Fruit fly (Drosophila melanogaster) whole organism, prepupa: ENCODE measurements around the gene Ser.

Experiments
- Blimp-1 ChIP-seq: fragments of 200-800 bp; sonication (Bioruptor generic); optimal IDR thresholded peaks from 3 replicates; lab custom pipeline; 2017; ENCODE audit warnings: missing biosample characterization, missing genetic modification characterization, mild to moderate bottlenecking, moderate library complexity, missing genetic modification reagents
- CG10631 ChIP-seq: fragments of 200-800 bp; sonication (Bioruptor generic); optimal IDR thresholded peaks from 2 replicates; lab custom pipeline; 2016; ENCODE audit warnings: missing biosample characterization, missing genetic modification characterization
- CG10669 ChIP-seq: fragments of 200-800 bp; sonication (Bioruptor generic); optimal IDR thresholded peaks from 3 replicates; lab custom pipeline; 2018; ENCODE audit warnings: missing biosample characterization, mild to moderate bottlenecking, missing genetic modification characterization, moderate library complexity
- CG11762 ChIP-seq: fragments of 200-800 bp; sonication (Bioruptor generic); optimal IDR thresholded peaks from 3 replicates; lab custom pipeline; 2016; ENCODE audit warnings: missing biosample characterization, missing genetic modification characterization; ENCODE audit not compliant: insufficient read depth
- CG11902 ChIP-seq: fragments of 200-800 bp; sonication (Bioruptor generic); optimal IDR thresholded peaks from 3 replicates; lab custom pipeline; 2016; ENCODE audit warnings: missing biosample characterization, missing genetic modification characterization
- CG15336 ChIP-seq: fragments of 200-800 bp; sonication (Bioruptor generic); IDR thresholded peaks from 2 replicates; pipeline ENCODE4 v1.3.6; 2022; ENCODE audit warnings: missing biosample characterization, missing genetic modification characterization
- CG16779 ChIP-seq: fragments of 200-800 bp; sonication (Bioruptor generic); optimal IDR thresholded peaks from 3 replicates; lab custom pipeline; 2017; ENCODE audit warnings: missing biosample characterization, mild to moderate bottlenecking, missing genetic modification characterization
- CG31627 ChIP-seq: fragments of 200-800 bp; sonication (Bioruptor generic); optimal IDR thresholded peaks from 3 replicates; lab custom pipeline; 2016; ENCODE audit warnings: missing biosample characterization, missing genetic modification characterization
- CG32006 ChIP-seq: fragments of 200-800 bp; sonication (Bioruptor generic); optimal IDR thresholded peaks from 3 replicates; lab custom pipeline; 2017; ENCODE audit warnings: missing biosample characterization, mild to moderate bottlenecking, missing genetic modification characterization
- CG34406 ChIP-seq: fragments of 200-800 bp; sonication (Bioruptor generic); optimal IDR thresholded peaks from 3 replicates; lab custom pipeline; 2016; ENCODE audit warnings: missing biosample characterization, missing genetic modification characterization
- CG3919 ChIP-seq: fragments of 200-800 bp; sonication (Bioruptor generic); optimal IDR thresholded peaks from 3 replicates; lab custom pipeline; 2016; ENCODE audit warnings: missing biosample characterization, missing genetic modification characterization
- CG4318 ChIP-seq: fragments of 200-800 bp; sonication (Bioruptor generic); optimal IDR thresholded peaks from 3 replicates; lab custom pipeline; 2017; ENCODE audit warnings: missing biosample characterization, mild to moderate bottlenecking, missing genetic modification characterization
- CG6792 ChIP-seq: fragments of 200-800 bp; sonication (Bioruptor generic); optimal IDR thresholded peaks from 3 replicates; lab custom pipeline; 2016; ENCODE audit warnings: missing biosample characterization, missing genetic modification characterization
- CG6808 ChIP-seq: fragments of 200-800 bp; sonication (Bioruptor generic); optimal IDR thresholded peaks from 3 replicates; lab custom pipeline; 2017; ENCODE audit warnings: missing biosample characterization, missing genetic modification characterization, mild to moderate bottlenecking, moderate library complexity, missing genetic modification reagents
- CG6854 ChIP-seq: fragments of 200-800 bp; sonication (Bioruptor generic); optimal IDR thresholded peaks from 2 replicates; lab custom pipeline; 2017; ENCODE audit warnings: missing biosample characterization, mild to moderate bottlenecking, missing genetic modification characterization
- CG8119 ChIP-seq: fragments of 200-800 bp; sonication (Bioruptor generic); IDR thresholded peaks from 3 replicates; pipeline ENCODE4 v1.3.6; 2022; ENCODE audit warnings: missing biosample characterization, missing genetic modification characterization
- CG8319 ChIP-seq: fragments of 200-800 bp; sonication (Bioruptor generic); optimal IDR thresholded peaks from 3 replicates; lab custom pipeline; 2016; ENCODE audit warnings: missing biosample characterization, missing genetic modification characterization
- CG9139 ChIP-seq: fragments of 200-800 bp; sonication (Bioruptor generic); optimal IDR thresholded peaks from 3 replicates; lab custom pipeline; 2017; ENCODE audit warnings: missing biosample characterization, mild to moderate bottlenecking, missing genetic modification characterization
- Eip75B ChIP-seq: fragments of 200-800 bp; sonication (Bioruptor generic); optimal IDR thresholded peaks from 3 replicates; lab custom pipeline; 2016; ENCODE audit warnings: missing biosample characterization, missing genetic modification characterization
- Eip78C ChIP-seq: fragments of 200-800 bp; sonication (Bioruptor generic); peaks from one replicate; lab custom pipeline; 2016; ENCODE audit warnings: missing biosample characterization, missing genetic modification characterization
- Eip93F ChIP-seq: fragments of 200-800 bp; sonication (Bioruptor generic); optimal IDR thresholded peaks from 2 replicates; lab custom pipeline; 2016; ENCODE audit warnings: missing biosample characterization, mild to moderate bottlenecking, missing genetic modification characterization
- Ets21C ChIP-seq: fragments of 200-800 bp; sonication (Bioruptor generic); optimal IDR thresholded peaks from 3 replicates; lab custom pipeline; 2016; ENCODE audit warnings: missing biosample characterization, missing genetic modification characterization
- Gug ChIP-seq: fragments of 200-800 bp; sonication (Bioruptor generic); IDR thresholded peaks from 2 replicates; pipeline ENCODE4 v1.3.6; 2022; ENCODE audit warnings: missing biosample characterization, missing genetic modification characterization
- Hr38 ChIP-seq: sonication (Bioruptor generic); optimal IDR thresholded peaks from 2 replicates; lab custom pipeline; 2016; ENCODE audit warnings: missing biosample characterization, missing genetic modification characterization
- Hr39 ChIP-seq: fragments of 200-800 bp; sonication (Bioruptor generic); optimal IDR thresholded peaks from 2 replicates; lab custom pipeline; 2016; ENCODE audit warnings: missing biosample characterization, missing genetic modification characterization
- Hr4 ChIP-seq: fragments of 200-800 bp; sonication (Bioruptor generic); optimal IDR thresholded peaks from 3 replicates; lab custom pipeline; 2016; ENCODE audit warnings: missing biosample characterization, missing genetic modification characterization
- Lpt ChIP-seq: fragments of 200-800 bp; sonication (Bioruptor generic); optimal IDR thresholded peaks from 3 replicates; lab custom pipeline; 2016; ENCODE audit warnings: missing biosample characterization, missing genetic modification characterization
- Met ChIP-seq: fragments of 200-800 bp; sonication (Bioruptor generic); optimal IDR thresholded peaks from 3 replicates; lab custom pipeline; 2016; ENCODE audit warnings: missing biosample characterization, missing genetic modification characterization
- OdsH ChIP-seq: fragments of 200-800 bp; sonication (Bioruptor generic); optimal IDR thresholded peaks from 3 replicates; lab custom pipeline; 2016; ENCODE audit warnings: missing biosample characterization, missing genetic modification characterization
- Smox ChIP-seq: fragments of 200-800 bp; sonication (Bioruptor generic); optimal IDR thresholded peaks from 3 replicates; lab custom pipeline; 2016; ENCODE audit warnings: missing biosample characterization, missing genetic modification characterization
- Sox102F ChIP-seq: fragments of 200-800 bp; sonication (Bioruptor generic); optimal IDR thresholded peaks from 2 replicates; lab custom pipeline; 2016; ENCODE audit warnings: missing biosample characterization, mild to moderate bottlenecking, missing genetic modification characterization
- Sox15 ChIP-seq: fragments of 200-800 bp; sonication (Bioruptor generic); optimal IDR thresholded peaks from 3 replicates; lab custom pipeline; 2016; ENCODE audit warnings: missing biosample characterization, missing genetic modification characterization
- achi ChIP-seq: fragments of 200-800 bp; sonication (Bioruptor generic); optimal IDR thresholded peaks from 3 replicates; lab custom pipeline; 2016; ENCODE audit warnings: missing biosample characterization, missing genetic modification characterization
- acj6 ChIP-seq: fragments of 200-800 bp; sonication (Bioruptor generic); optimal IDR thresholded peaks from 3 replicates; lab custom pipeline; 2016; ENCODE audit warnings: missing biosample characterization, missing genetic modification characterization
- cyc ChIP-seq: fragments of 200-800 bp; sonication (Bioruptor generic); optimal IDR thresholded peaks from 3 replicates; lab custom pipeline; 2016; ENCODE audit warnings: missing biosample characterization, missing genetic modification characterization
- eg ChIP-seq: fragments of 200-800 bp; sonication (Bioruptor generic); IDR thresholded peaks from 3 replicates; pipeline ENCODE4 v1.3.6; 2022; ENCODE audit warnings: missing biosample characterization, missing genetic modification characterization
- esn ChIP-seq: fragments of 200-800 bp; sonication (Bioruptor generic); optimal IDR thresholded peaks from 2 replicates; lab custom pipeline; 2016; ENCODE audit warnings: missing biosample characterization, mild to moderate bottlenecking, missing genetic modification characterization, moderate library complexity
- fd85E ChIP-seq: fragments of 200-800 bp; sonication (Bioruptor generic); optimal IDR thresholded peaks from 3 replicates; lab custom pipeline; 2016; ENCODE audit warnings: missing biosample characterization, missing genetic modification characterization
- fkh ChIP-seq: fragments of 200-800 bp; sonication (Bioruptor generic); optimal IDR thresholded peaks from 3 replicates; lab custom pipeline; 2017; ENCODE audit warnings: missing biosample characterization, mild to moderate bottlenecking, missing genetic modification characterization, moderate library complexity
- lz ChIP-seq: fragments of 200-800 bp; sonication (Bioruptor generic); optimal IDR thresholded peaks from 3 replicates; lab custom pipeline; 2016; ENCODE audit warnings: missing biosample characterization, missing genetic modification characterization
- pdm3 ChIP-seq: fragments of 200-800 bp; sonication (Bioruptor generic); optimal IDR thresholded peaks from 3 replicates; lab custom pipeline; 2016; ENCODE audit warnings: missing biosample characterization, missing genetic modification characterization
- ss ChIP-seq, 2 experiments: fragments of 200-800 bp; sonication (Bioruptor generic); optimal IDR thresholded peaks; 2 replicates in 1 of 2; 3 replicates in 1 of 2; lab custom pipeline; 2017 to 2018; ENCODE audit warnings: mild to moderate bottlenecking in 2 of 2, missing biosample characterization in 2 of 2, missing genetic modification characterization in 2 of 2, moderate library complexity in 1 of 2
- svp ChIP-seq: fragments of 200-800 bp; sonication (Bioruptor generic); peaks from one replicate; lab custom pipeline; 2016; ENCODE audit warnings: missing biosample characterization, missing genetic modification characterization
- topi ChIP-seq: fragments of 200-800 bp; sonication (Bioruptor generic); optimal IDR thresholded peaks from 3 replicates; lab custom pipeline; 2016; ENCODE audit warnings: missing biosample characterization, missing genetic modification characterization

Gene Ser

DNA sequence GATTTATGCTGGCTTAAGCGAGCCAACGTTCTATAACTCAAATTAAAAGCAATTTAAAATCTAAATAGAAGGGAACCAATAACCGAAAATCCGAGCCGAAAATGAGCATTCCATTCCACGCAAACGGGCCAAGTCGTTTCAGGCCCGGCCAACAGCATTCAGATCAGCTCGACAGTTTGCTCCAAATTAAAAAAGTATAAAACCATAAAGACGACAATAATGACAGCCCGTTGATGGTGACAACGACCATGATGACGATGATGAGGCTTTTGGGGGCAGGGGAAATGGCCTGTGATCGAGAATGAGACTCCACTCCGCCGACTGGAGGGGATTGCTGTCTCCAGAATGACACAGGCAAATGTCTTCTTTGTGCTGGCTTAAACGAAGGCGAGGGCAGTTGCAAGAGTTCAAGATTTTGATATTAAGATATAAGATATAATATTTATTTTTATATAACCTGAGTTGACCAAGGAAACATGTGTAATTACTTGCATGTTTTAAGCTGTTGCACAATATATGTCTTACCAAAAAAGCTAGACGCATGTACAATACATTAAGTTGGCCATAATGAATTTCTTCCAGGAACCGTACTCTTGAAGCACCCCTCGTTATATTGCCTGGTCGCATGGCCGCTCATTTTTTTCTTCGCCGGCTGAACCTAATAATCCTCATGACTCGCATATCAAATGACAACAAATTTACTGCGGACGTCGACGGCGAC, 10.8 kb upstream of the Ser start (continued):
- TF ChIP-seq lz (GFP tag; lab: Kevin White, UChicago) = no peak
- TF ChIP-seq Smox (GFP tag; lab: Kevin White, UChicago) = peak; percentile 11
- TF ChIP-seq CG9139 (GFP tag; lab: Kevin White, UChicago) = no peak
- TF ChIP-seq Eip93F (GFP tag; lab: Kevin White, UChicago) = no peak
- no peak for TF ChIP-seq Hr39 (GFP tag; lab: Kevin White, UChicago)
- peak; percentile 61 for TF ChIP-seq Eip78C (GFP tag; lab: Kevin White, UChicago)
- TF ChIP-seq Gug (GFP tag; lab: Robert Waterston, UW) = no peak
- TF ChIP-seq Sox15 (GFP tag; lab: Kevin White, UChicago) = no peak
- no peak for TF ChIP-seq Hr38 (GFP tag; lab: Kevin White, UChicago)
- peak; percentile 60 for TF ChIP-seq CG10669
- TF ChIP-seq fkh = no peak
- TF ChIP-seq Sox102F = no peak
- peak; percentile 32 for TF ChIP-seq Met (GFP tag; lab: Kevin White, UChicago)
- TF ChIP-seq CG34406 = peak; percentile 35
- no peak for TF ChIP-seq Ets21C
- peak; percentile 43 for TF ChIP-seq CG3919 (GFP tag; lab: Kevin White, UChicago)
- TF ChIP-seq pdm3 (GFP tag; lab: Kevin White, UChicago) = no peak
- TF ChIP-seq acj6 = peak; percentile 26
- TF ChIP-seq esn (GFP tag; lab: Kevin White, UChicago) = peak; percentile 20
- peak; percentile 30 for TF ChIP-seq topi
- no peak for TF ChIP-seq CG4318 (GFP tag; lab: Kevin White, UChicago)
- no peak for TF ChIP-seq CG16779 (tag; lab: Kevin White, UChicago)
- no peak for TF ChIP-seq Lpt (GFP tag; lab: Kevin White, UChicago)
- peak; percentile 29 for TF ChIP-seq CG32006 (GFP tag; lab: Kevin White, UChicago)
- peak; percentile 63 for TF ChIP-seq svp (GFP tag; lab: Kevin White, UChicago)
- TF ChIP-seq CG6792 (GFP tag; lab: Kevin White, UChicago) = no peak
- TF ChIP-seq CG8319 = no peak
- TF ChIP-seq Blimp-1 (GFP tag; lab: Kevin White, UChicago) = peak; percentile 20
- peak; percentile 32 for TF ChIP-seq cyc
- TF ChIP-seq CG10631 (GFP tag; lab: Kevin White, UChicago) = peak; percentile 21
- no peak for TF ChIP-seq Eip75B (GFP tag; lab: Kevin White, UChicago)
- peak; percentile 41 for TF ChIP-seq achi (GFP tag; lab: Kevin White, UChicago)
- TF ChIP-seq OdsH (GFP tag; lab: Kevin White, UChicago) = peak; percentile 12
- peak; percentile 23 for TF ChIP-seq CG11762 (GFP tag; lab: Kevin White, UChicago)
- peak; percentile 55 for TF ChIP-seq CG6808 (GFP tag; lab: Kevin White, UChicago)
- no peak for TF ChIP-seq fd85E
- no peak for TF ChIP-seq Hr4
- TF ChIP-seq CG8119 (GFP tag; lab: Robert Waterston, UW) = 0 out of 3 replicates have a peak, but pooled peaks have one; percentile 21
- no peak for TF ChIP-seq CG15336
- TF ChIP-seq eg = no peak
- TF ChIP-seq CG31627 (GFP tag; lab: Kevin White, UChicago) = no peak
- peak; percentile 20 for TF ChIP-seq CG6854
- TF ChIP-seq CG11902 (GFP tag; lab: Kevin White, UChicago) = peak; percentile 42

- peak in 1 of 2 experiments; percentile 60 for TF ChIP-seq ss (GFP tag; optimal IDR thresholded peaks at IDR 0.05; lab: Kevin White, UChicago)
- TF ChIP-seq CG6808 (GFP tag; lab: Kevin White, UChicago) = no peak
- TF ChIP-seq Eip78C (GFP tag; lab: Kevin White, UChicago) = peak; percentile 60
- TF ChIP-seq, all 60 proteins: peak for 2
These were observed 9.8 kb upstream of the Ser start for dm6 chr3R:27203856-27204255.
